Fruit fly (Drosophila melanogaster) whole organism: ENCODE data around the gene Ykt6.

Source experiments
- CG8478 ChIP-seq: fragments of >200 bp; optimal IDR thresholded peaks from 2 replicates; lab custom pipeline; 2018; ENCODE audit warnings: inconsistent platforms
- Dll ChIP-seq: fragments of >200 bp; optimal IDR thresholded peaks from 2 replicates; lab custom pipeline; 2017
- EcR ChIP-seq, 2 experiments: fragments of >200 bp; optimal IDR thresholded peaks; 2 replicates each; lab custom pipeline; 2017; ENCODE audit warnings: missing biosample characterization in 2 of 2, missing genetic modification characterization in 2 of 2, missing genetic modification reagents in 2 of 2
- pan ChIP-seq: fragments of >200 bp; optimal IDR thresholded peaks from 2 replicates; lab custom pipeline; 2017
- psq ChIP-seq: fragments of >200 bp; optimal IDR thresholded peaks from 2 replicates; lab custom pipeline; 2017
- usp ChIP-seq: fragments of >200 bp; optimal IDR thresholded peaks from 2 replicates; lab custom pipeline; 2017; ENCODE audit warnings: missing biosample characterization, missing genetic modification characterization, mixed read lengths

Ykt6 gene

DNA sequence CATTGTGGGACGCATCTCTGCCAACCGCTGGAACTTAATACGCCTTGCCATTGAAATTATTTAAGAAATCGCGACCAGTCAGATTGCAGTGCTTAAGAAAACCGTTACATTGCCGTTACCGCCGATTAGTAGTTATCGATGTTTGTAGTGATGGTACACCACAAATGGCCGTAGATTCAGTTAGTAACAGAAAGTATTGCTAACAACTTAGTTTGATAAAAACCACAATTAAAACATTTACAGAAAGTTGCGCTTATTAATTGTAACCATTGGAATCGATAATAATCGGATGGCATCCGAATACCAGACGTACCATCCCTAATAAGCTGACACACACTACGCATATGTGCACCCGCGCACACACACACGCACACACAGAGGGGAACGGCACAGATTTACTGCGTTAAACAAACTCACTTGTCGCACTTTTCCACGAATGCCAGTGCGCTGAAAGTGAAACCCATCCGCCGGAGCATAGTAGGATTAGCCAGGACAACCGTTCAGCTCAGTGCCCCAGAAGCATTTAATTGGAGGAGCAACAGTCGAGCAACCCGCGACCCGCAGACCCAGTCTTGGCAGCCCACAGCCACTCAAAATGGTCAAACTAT is at the start of gene Ykt6, which contains the start of gene hdm:
Gene Ykt6 (plus strand): TSS at position 329 of the 608 bp plus-strand sequence.
Gene hdm (minus strand): TSS at position 51 of the 608 bp plus-strand sequence.
- TF ChIP-seq usp (GFP tag; lab: Kevin White, UChicago) (no peak), EcR (GFP tag; optimal IDR thresholded peaks at IDR 0.05; lab: Kevin White, UChicago) (no peak), Dll (lab: Kevin White, UChicago) (no peak), psq (no peak), CG8478 (lab: Kevin White, UChicago) (no peak), pan (no peak)

DNA sequence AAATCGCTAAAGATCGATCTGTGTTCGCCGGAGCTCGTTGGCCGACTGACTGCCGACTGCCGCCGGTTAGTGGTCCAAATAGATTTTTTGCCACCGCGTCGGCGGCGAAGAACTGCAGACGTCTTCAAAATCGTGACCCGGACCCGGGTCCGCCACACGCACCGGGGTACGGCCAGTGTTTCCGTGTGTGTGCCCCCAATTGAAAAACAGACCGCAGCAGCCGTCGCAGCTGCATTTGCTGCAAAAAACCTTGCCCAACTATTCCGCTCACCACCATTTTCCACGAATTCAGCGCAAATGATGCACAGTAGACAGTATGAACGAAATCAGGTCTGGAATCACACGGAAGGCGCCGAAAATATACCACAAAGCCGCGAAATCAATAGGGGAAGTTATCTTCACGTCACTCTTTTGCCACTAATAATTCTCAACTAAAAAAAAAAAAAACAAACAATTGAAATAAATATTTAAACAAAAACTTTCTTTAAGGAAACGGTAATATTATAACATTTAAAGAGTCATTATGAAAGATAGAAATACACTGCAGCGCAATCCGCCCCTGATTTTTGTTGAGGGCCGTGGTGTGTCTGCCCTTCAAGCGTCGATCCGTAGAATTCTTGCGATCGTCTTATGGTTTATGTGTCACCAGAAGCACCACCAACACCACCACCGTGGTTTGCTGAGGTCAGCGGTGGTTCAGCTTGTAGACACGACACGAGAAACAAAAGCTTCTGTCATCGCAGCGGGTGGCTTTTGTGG is 46.9 kb upstream of the Ykt6 start, which contains the start of gene dec:
Gene dec (minus strand): TSS at position 51 of the 759 bp plus-strand sequence.
- TF ChIP-seq EcR (GFP tag; optimal IDR thresholded peaks at IDR 0.05; lab: Kevin White, UChicago): no peak
- TF ChIP-seq Dll (lab: Kevin White, UChicago): no peak
- TF ChIP-seq CG8478 (lab: Kevin White, UChicago): no peak
- TF ChIP-seq pan: no peak
- TF ChIP-seq psq: no peak
- no peak for TF ChIP-seq usp (GFP tag; lab: Kevin White, UChicago)

DNA sequence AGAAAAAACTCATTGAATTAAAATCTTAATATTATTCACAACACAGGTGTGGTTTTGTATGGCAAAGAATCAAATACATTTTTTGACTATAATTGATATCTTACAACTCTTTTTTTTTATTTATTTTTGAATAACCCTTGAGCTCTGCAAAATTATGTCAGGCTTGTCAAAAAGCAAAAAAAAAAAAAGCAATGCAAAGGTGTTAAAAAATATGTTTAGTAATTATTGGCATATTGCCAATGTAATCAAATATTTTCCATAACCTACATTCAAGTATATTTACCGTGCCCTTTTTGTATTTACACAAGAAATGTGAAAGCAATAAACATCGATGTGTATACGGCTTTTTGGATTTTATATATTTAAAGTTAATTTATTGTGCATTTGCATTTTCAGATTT is 46.1 kb upstream of the Ykt6 start, which contains the start of gene Ir7c:
Gene Ir7c (plus strand): TSS at position 301 of the 400 bp plus-strand sequence.
- TF ChIP-seq Dll (lab: Kevin White, UChicago) (no peak), EcR (GFP tag; optimal IDR thresholded peaks at IDR 0.05; lab: Kevin White, UChicago) (no peak)

DNA sequence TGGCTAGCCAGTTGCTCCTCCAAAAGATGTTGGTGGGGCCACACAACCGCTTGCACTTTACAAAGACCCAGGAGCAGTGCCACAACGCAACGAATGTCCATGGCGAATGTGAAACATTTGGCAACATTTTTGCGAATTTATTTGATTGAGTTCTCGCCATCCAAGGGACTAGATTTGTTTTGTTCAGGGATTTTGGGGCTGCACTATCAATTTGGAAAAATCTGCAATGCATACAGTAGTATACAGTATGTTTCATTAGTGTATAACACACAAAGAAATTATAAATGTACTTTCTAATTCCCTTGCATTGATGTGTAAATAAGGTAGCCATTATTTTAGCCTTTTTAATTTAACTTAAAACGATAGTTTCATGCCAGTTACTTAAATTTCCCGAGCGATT is 41.5 kb upstream of the Ykt6 start, which contains the start of gene Ir7d:
Gene Ir7d (minus strand): TSS at position 101 of the 400 bp plus-strand sequence.
- no peak for TF ChIP-seq usp (GFP tag; lab: Kevin White, UChicago)
- TF ChIP-seq EcR (GFP tag; optimal IDR thresholded peaks at IDR 0.05; lab: Kevin White, UChicago): no peak
- TF ChIP-seq CG8478 (lab: Kevin White, UChicago): no peak
- no peak for TF ChIP-seq Dll (lab: Kevin White, UChicago)
- no peak for TF ChIP-seq pan
- TF ChIP-seq psq: no peak

DNA sequence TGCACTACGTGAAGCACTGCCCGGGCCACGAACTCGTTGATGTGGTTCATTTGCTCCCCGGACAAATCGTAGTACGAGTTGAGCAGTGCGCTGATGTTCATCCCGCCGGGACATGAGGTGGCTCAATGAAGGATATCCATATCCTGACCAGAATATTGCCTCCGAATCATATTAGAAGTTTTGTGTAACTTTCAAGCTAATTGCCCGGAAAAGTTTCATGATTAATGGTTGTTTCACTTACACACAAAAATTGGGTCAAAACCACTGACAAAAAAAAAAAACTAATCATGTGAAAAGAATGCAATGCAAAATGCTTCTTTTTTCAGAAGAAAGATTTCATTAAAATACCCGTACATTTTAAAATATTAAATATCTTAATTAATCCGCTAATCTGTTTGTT is 38.6 kb upstream of the Ykt6 start, which contains the start of gene Ir7e:
Gene Ir7e (minus strand): TSS at position 101 of the 400 bp plus-strand sequence.
- TF ChIP-seq usp (GFP tag; lab: Kevin White, UChicago) (no peak), pan (no peak), Dll (lab: Kevin White, UChicago) (no peak), EcR (GFP tag; optimal IDR thresholded peaks at IDR 0.05; lab: Kevin White, UChicago) (no peak), psq (no peak), CG8478 (lab: Kevin White, UChicago) (no peak)

DNA sequence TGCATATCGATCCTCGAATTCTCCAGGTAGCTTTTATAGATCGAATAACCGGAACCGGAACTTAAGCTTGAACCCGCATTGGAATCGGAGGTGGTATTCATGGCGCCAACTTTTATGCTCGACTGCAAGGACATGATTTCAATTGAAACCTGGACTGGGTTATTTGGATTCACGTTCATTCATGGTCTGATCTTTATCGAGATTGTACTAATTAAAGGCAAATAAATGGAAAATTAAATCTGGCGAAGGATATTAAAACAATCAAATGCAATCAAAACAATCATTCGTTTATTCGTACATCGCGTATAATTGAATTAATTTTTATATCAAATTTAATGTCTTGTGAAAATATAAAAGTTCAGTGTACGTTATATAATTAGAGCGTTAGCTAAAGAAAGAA is 36.3 kb upstream of the Ykt6 start, which contains the start of gene Ir7f:
Gene Ir7f (minus strand): TSS at position 101 of the 400 bp plus-strand sequence.
- TF ChIP-seq CG8478 (lab: Kevin White, UChicago): no peak
- TF ChIP-seq EcR (GFP tag; optimal IDR thresholded peaks at IDR 0.05; lab: Kevin White, UChicago): no peak
- TF ChIP-seq psq: no peak

DNA sequence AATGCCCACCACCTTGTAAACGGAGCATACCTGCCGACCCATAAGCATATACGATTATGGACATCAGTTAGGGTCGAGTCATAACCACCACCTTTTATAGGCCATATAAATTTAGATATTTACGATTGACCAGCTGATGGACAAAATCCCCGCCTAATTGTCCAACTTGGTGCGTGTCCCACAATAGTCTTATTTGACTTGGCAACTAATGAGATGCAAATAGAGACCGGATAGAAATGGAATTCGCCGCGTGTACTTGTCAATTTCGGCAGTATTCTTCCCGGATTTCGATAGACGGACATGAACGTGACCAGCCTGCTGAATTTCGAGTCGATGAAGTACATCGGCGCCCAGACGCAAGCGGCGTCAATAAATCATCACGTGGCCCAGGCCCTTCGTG is 35.8 kb upstream of the Ykt6 start, which contains the start of gene Ir7g:
Gene Ir7g (plus strand): TSS at position 301 of the 400 bp plus-strand sequence.
- TF ChIP-seq psq (no peak), CG8478 (lab: Kevin White, UChicago) (no peak), Dll (lab: Kevin White, UChicago) (no peak), usp (GFP tag; lab: Kevin White, UChicago) (no peak), pan (no peak), EcR (GFP tag; optimal IDR thresholded peaks at IDR 0.05; lab: Kevin White, UChicago) (no peak)

DNA sequence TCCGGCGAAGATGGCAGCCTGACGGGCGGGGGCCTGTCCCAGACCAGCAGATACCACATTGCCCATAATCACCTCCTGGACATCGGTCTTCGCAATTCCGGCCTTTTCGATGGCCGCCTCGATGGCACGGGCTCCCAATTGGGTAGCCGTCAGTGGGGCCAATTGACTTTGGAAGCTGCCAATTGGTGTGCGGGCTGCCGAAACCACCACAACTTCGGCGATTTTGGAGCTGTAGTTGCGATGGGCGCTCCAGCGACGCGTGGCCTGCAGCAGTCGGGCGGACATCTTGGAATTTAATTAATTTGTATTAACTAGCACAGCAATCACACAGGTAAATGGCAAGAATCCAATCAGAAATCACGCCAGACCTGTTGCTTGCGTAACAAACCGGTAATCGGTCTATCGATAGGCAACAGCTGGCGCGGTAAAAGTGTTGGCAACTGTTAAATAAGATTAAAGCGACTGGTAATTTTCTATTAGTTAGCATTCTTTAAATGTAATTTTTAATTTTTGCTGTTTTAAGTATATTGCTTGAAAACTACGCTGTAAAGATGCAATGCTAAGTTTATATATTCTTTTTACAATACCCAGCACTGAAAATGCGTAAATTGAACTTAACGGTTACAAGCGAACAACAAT is 31.7 kb upstream of the Ykt6 start, which contains the start of gene Acat1:
Gene Acat1 (minus strand): TSS at position 400 of the 639 bp plus-strand sequence.
- TF ChIP-seq psq: no peak
- TF ChIP-seq EcR (GFP tag; optimal IDR thresholded peaks at IDR 0.05; lab: Kevin White, UChicago): no peak
- TF ChIP-seq usp (GFP tag; lab: Kevin White, UChicago): no peak
- no peak for TF ChIP-seq Dll (lab: Kevin White, UChicago)
- TF ChIP-seq CG8478 (lab: Kevin White, UChicago): no peak
- no peak for TF ChIP-seq pan

DNA sequence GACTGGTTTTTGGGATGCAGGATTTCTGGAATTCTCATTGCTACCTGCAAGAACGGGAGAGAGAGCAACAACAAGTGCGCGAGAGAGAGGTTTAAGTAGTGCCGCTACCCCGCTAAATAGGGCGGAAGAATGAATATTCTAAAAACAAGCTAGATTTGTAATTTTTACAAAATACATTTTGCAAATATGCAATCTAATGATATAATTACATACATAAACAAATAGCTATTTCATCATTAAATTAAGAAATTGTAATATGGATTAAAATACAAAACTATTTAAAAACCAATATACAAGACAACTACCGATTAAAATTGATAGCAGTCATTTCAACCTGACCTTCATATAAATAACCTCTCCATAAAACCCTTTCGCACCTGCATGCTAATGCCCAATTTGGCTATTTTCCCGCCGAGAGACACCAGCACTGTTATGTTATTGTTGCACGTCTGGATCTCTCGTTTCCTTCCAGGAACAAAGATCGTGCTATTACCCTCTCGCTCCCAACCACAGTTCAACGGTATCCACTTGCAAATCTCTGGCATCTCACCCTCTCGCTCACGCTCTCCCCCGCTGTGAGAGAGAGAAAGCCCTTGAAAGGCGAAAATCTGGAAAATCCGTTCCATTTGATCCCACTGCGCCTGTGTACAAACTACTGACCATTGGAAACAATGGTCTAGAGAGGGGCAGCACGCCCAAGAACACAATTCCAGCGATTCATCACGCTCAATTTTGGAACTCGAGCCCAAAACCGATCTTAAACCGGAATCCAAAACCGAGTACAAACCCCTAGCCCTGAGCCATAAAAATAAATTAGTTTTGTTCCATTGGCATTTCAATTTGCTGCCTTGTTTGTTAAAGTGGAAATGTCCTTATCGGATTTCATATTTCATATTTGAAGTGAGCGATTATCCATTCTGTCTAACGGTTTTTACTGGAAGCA is 28.3 kb upstream of the Ykt6 start, which contains the start of gene Nek2:
Gene Nek2 (minus strand): TSS at position 51 of the 943 bp plus-strand sequence.
- TF ChIP-seq pan: no peak
- TF ChIP-seq CG8478 (lab: Kevin White, UChicago): no peak
- TF ChIP-seq psq: no peak

DNA sequence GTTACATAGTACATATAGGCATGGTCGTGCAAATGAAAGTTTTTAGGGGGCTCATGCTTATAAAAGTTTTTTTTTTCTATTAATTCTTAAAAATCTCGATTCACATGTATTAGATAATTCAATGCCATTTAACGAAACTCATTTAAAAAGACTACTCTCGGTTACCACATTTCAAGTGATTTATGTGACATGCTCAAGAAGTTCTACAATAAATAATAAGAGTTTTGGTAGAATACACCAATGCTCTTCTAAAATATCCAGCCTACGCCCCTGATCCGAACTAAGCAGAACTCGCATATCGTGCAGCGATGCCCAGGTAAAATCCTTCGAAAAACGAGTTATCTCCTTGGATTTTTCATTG is 27.7 kb upstream of the Ykt6 start:
- TF ChIP-seq psq (no peak), Dll (lab: Kevin White, UChicago) (no peak), EcR (GFP tag; optimal IDR thresholded peaks at IDR 0.05; lab: Kevin White, UChicago) (no peak), pan (no peak), usp (GFP tag; lab: Kevin White, UChicago) (no peak), CG8478 (lab: Kevin White, UChicago) (no peak)
